Fruit fly (Drosophila melanogaster) whole organism, wandering third instar larva: ENCODE measurements around the gene CG32816.

Source experiments
- Abd-B ChIP-seq: fragments of >200 bp; optimal IDR thresholded peaks from 2 replicates; lab custom pipeline; 2017; ENCODE audit warnings: missing biosample characterization, missing genetic modification characterization
- CG32264 ChIP-seq: fragments of 200-800 bp; sonication (Bioruptor generic); optimal IDR thresholded peaks from 2 replicates; lab custom pipeline; 2016; ENCODE audit warnings: missing biosample characterization, missing genetic modification characterization
- CG9705 ChIP-seq: fragments of 200-800 bp; sonication (Bioruptor generic); optimal IDR thresholded peaks from 2 replicates; lab custom pipeline; 2018; ENCODE audit warnings: missing biosample characterization, mild to moderate bottlenecking, missing genetic modification characterization
- CrebA ChIP-seq: fragments of 200-800 bp; sonication (Bioruptor generic); optimal IDR thresholded peaks from 2 replicates; lab custom pipeline; 2016; ENCODE audit warnings: missing biosample characterization, mild to moderate bottlenecking, missing genetic modification characterization, borderline replicate concordance
- Dfd ChIP-seq: fragments of >200 bp; optimal IDR thresholded peaks from 2 replicates; lab custom pipeline; 2017; ENCODE audit warnings: missing biosample characterization, missing genetic modification characterization
- Dif ChIP-seq: fragments of 200-275, 200-300 bp; sonication (Bioruptor generic); optimal IDR thresholded peaks from 2 replicates; lab custom pipeline; 2018; ENCODE audit warnings: missing biosample characterization, missing genetic modification characterization; ENCODE audit not compliant: partially characterized antibody
- GATAd ChIP-seq: sonication (Bioruptor generic); optimal IDR thresholded peaks from 2 replicates; lab custom pipeline; 2016; ENCODE audit warnings: missing biosample characterization, missing genetic modification characterization
- HLH106 ChIP-seq: fragments of 200-800 bp; optimal IDR thresholded peaks from 3 replicates; lab custom pipeline; 2019; ENCODE audit warnings: missing biosample characterization, mild to moderate bottlenecking, missing genetic modification characterization, moderate library complexity
- Hnf4 ChIP-seq: fragments of 200-800 bp; sonication (Bioruptor generic); optimal IDR thresholded peaks from 2 replicates; lab custom pipeline; 2016; ENCODE audit warnings: missing biosample characterization, mild to moderate bottlenecking, missing genetic modification characterization
- Hr78 ChIP-seq: fragments of >200 bp; optimal IDR thresholded peaks from 2 replicates; lab custom pipeline; 2017; ENCODE audit warnings: missing biosample characterization, missing genetic modification characterization
- Hr83 ChIP-seq: fragments of 200-300 bp; sonication (Bioruptor generic); optimal IDR thresholded peaks from 2 replicates; lab custom pipeline; 2016; ENCODE audit warnings: missing biosample characterization, mild to moderate bottlenecking, missing genetic modification characterization, moderate library complexity; ENCODE audit not compliant: poor library complexity, severe bottlenecking
- Jra ChIP-seq: sonication (Bioruptor generic); optimal IDR thresholded peaks from 2 replicates; lab custom pipeline; 2016; ENCODE audit warnings: missing biosample characterization, missing genetic modification characterization
- Mio ChIP-seq: sonication (Bioruptor generic); optimal IDR thresholded peaks from 2 replicates; lab custom pipeline; 2016; ENCODE audit warnings: missing biosample characterization, missing genetic modification characterization
- Myc ChIP-seq: fragments of >200 bp; optimal IDR thresholded peaks from 2 replicates; lab custom pipeline; 2017
- N ChIP-seq: fragments of >200 bp; optimal IDR thresholded peaks from 2 replicates; lab custom pipeline; 2018; ENCODE audit warnings: missing biosample characterization, missing external identifiers, missing genetic modification characterization
- OdsH ChIP-seq: fragments of 200-800 bp; sonication (Bioruptor generic); optimal IDR thresholded peaks from 2 replicates; lab custom pipeline; 2016; ENCODE audit warnings: missing biosample characterization, mild to moderate bottlenecking, missing genetic modification characterization
- Rel ChIP-seq, 2 experiments: fragments of 200-800 bp; sonication (Bioruptor generic) in 1 of 2; optimal IDR thresholded peaks; 2 replicates in 1 of 2; 3 replicates in 1 of 2; lab custom pipeline; 2016 to 2019; ENCODE audit warnings: mild to moderate bottlenecking in 2 of 2, missing biosample characterization in 2 of 2, missing genetic modification characterization in 2 of 2, moderate library complexity in 1 of 2
- Sp1 ChIP-seq: fragments of 200-800 bp; sonication (Bioruptor generic); optimal IDR thresholded peaks from 3 replicates; lab custom pipeline; 2019; ENCODE audit warnings: missing biosample characterization, mild to moderate bottlenecking, missing genetic modification characterization, moderate library complexity
- Vsx2 ChIP-seq: fragments of 200-300, 225-300 bp; sonication (Bioruptor generic); optimal IDR thresholded peaks from 2 replicates; lab custom pipeline; 2018; ENCODE audit warnings: missing biosample characterization, missing genetic modification characterization; ENCODE audit not compliant: partially characterized antibody
- br ChIP-seq: fragments of 200-800 bp; sonication (Bioruptor generic); optimal IDR thresholded peaks from 2 replicates; lab custom pipeline; 2016; ENCODE audit warnings: missing biosample characterization, missing genetic modification characterization
- brk ChIP-seq: fragments of 200-800 bp; sonication (Bioruptor generic); optimal IDR thresholded peaks from 2 replicates; lab custom pipeline; 2016; ENCODE audit warnings: missing biosample characterization, mild to moderate bottlenecking, missing genetic modification characterization
- dl ChIP-seq, 2 experiments: fragments of 175-275, 200-275 bp in 1 of 2; fragments of 200-275 bp in 1 of 2; sonication (Bioruptor generic); optimal IDR thresholded peaks; lab custom pipeline; 2018; ENCODE audit warnings: mild to moderate bottlenecking in 2 of 2, missing biosample characterization in 2 of 2, missing genetic modification characterization in 2 of 2, moderate library complexity in 2 of 2; ENCODE audit not compliant: partially characterized antibody in 2 of 2, insufficient read depth in 1 of 2
- dmrt93B ChIP-seq: fragments of 200-800 bp; sonication (Bioruptor generic); optimal IDR thresholded peaks from 2 replicates; lab custom pipeline; 2018; ENCODE audit warnings: missing biosample characterization, mild to moderate bottlenecking, missing genetic modification characterization
- dsf ChIP-seq: sonication (Bioruptor generic); optimal IDR thresholded peaks from 2 replicates; lab custom pipeline; 2016; ENCODE audit warnings: missing biosample characterization, missing genetic modification characterization, borderline replicate concordance
- ey ChIP-seq: fragments of 200-800 bp; sonication (Bioruptor generic); optimal IDR thresholded peaks from 2 replicates; lab custom pipeline; 2016; ENCODE audit warnings: missing biosample characterization, missing genetic modification characterization
- foxo ChIP-seq, 2 experiments: fragments of 200-800 bp; sonication (Bioruptor generic); optimal IDR thresholded peaks; 2 replicates in 1 of 2; 3 replicates in 1 of 2; lab custom pipeline; 2016 to 2017; ENCODE audit warnings: missing biosample characterization in 2 of 2, missing genetic modification characterization in 2 of 2
- fru ChIP-seq: fragments of 200-800 bp; sonication (Bioruptor generic); optimal IDR thresholded peaks from 3 replicates; lab custom pipeline; 2016; ENCODE audit warnings: missing biosample characterization, mild to moderate bottlenecking, missing genetic modification characterization
- h ChIP-seq: fragments of 200-800 bp; sonication (Bioruptor generic); optimal IDR thresholded peaks from 3 replicates; lab custom pipeline; 2016; ENCODE audit warnings: missing biosample characterization, mild to moderate bottlenecking, missing genetic modification characterization
- jim ChIP-seq: fragments of 175-275, 200-325 bp; sonication (Bioruptor generic); optimal IDR thresholded peaks from 2 replicates; lab custom pipeline; 2016; ENCODE audit warnings: missing biosample characterization, mild to moderate bottlenecking, missing genetic modification characterization
- lola ChIP-seq: fragments of >200 bp; optimal IDR thresholded peaks from 2 replicates; lab custom pipeline; 2017; ENCODE audit warnings: missing biosample characterization, missing genetic modification characterization
- pan ChIP-seq: fragments of >200 bp; optimal IDR thresholded peaks from 2 replicates; lab custom pipeline; 2017
- psq ChIP-seq: fragments of 200-800 bp; sonication (Bioruptor generic); optimal IDR thresholded peaks from 3 replicates; lab custom pipeline; 2017; ENCODE audit warnings: missing biosample characterization, mild to moderate bottlenecking, missing genetic modification characterization, moderate library complexity
- rgr ChIP-seq: fragments of 200-800 bp; sonication (Bioruptor generic); optimal IDR thresholded peaks from 3 replicates; lab custom pipeline; 2016; ENCODE audit warnings: missing biosample characterization, mild to moderate bottlenecking, missing genetic modification characterization
- sage ChIP-seq: fragments of 200-800 bp; sonication (Bioruptor generic); optimal IDR thresholded peaks from 2 replicates; lab custom pipeline; 2016; ENCODE audit warnings: missing biosample characterization, mild to moderate bottlenecking, missing genetic modification characterization
- sv ChIP-seq: fragments of 200-800 bp; sonication (Bioruptor generic); optimal IDR thresholded peaks from 3 replicates; lab custom pipeline; 2016; ENCODE audit warnings: missing biosample characterization, missing genetic modification characterization
- tai ChIP-seq: sonication (Bioruptor generic); optimal IDR thresholded peaks from 2 replicates; lab custom pipeline; 2016; ENCODE audit warnings: missing biosample characterization, missing genetic modification characterization
- usp ChIP-seq: fragments of >200 bp; optimal IDR thresholded peaks from 2 replicates; lab custom pipeline; 2017; ENCODE audit warnings: missing biosample characterization, missing genetic modification characterization
- woc ChIP-seq: sonication (Bioruptor generic); optimal IDR thresholded peaks from 2 replicates; lab custom pipeline; 2016; ENCODE audit warnings: missing biosample characterization, mild to moderate bottlenecking, missing genetic modification characterization

CG32816 gene

DNA sequence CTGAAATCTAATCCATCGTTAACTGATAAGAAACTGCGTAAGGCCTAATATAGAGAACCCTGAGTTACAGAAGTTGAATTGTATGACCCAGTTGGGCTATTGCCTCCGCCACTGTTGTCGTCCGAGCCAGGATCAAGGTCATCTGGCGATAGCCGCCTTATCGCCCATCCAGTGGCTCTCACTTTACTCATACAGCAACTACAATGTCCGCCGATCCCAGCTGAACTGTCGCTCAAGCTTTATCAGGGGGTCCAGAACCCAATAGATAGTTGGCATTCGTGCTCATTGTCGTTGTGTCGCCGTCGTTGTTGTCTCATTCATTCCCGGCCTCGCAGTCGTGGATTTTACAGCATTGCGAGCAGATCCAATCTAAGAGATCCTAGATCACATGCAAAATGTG is 38.6 kb upstream of the CG32816 start, which contains the start of gene arg:
Gene arg (plus strand): TSS at position 319 of the 400 bp plus-strand sequence.
- no peak for TF ChIP-seq Hr83
- no peak for TF ChIP-seq lola (GFP tag; lab: Kevin White, UChicago)
- no peak for TF ChIP-seq GATAd (GFP tag; lab: Kevin White, UChicago)
- TF ChIP-seq OdsH: no peak
- TF ChIP-seq ey (GFP tag; lab: Kevin White, UChicago): no peak
- TF ChIP-seq CG9705: no peak
- TF ChIP-seq Dif (GFP tag; lab: Kevin White, UChicago): no peak
- no peak for TF ChIP-seq HLH106
- no peak for TF ChIP-seq Hr78 (GFP tag; lab: Kevin White, UChicago)
- no peak for TF ChIP-seq sage (GFP tag; lab: Kevin White, UChicago)
- no peak for TF ChIP-seq woc (GFP tag; lab: Kevin White, UChicago)
- no peak for TF ChIP-seq fru (GFP tag; lab: Kevin White, UChicago)
- no peak for TF ChIP-seq Mio (GFP tag; lab: Kevin White, UChicago)
- TF ChIP-seq usp (GFP tag; lab: Kevin White, UChicago): no peak
- no peak for TF ChIP-seq CrebA (GFP tag; lab: Kevin White, UChicago)
- TF ChIP-seq pan (lab: Kevin White, UChicago): no peak
- no peak for TF ChIP-seq CG32264 (GFP tag; lab: Kevin White, UChicago)
- TF ChIP-seq Abd-B (GFP tag; lab: Kevin White, UChicago): no peak
- TF ChIP-seq Jra (GFP tag; lab: Kevin White, UChicago): no peak
- no peak for TF ChIP-seq N (GFP tag; lab: Kevin White, UChicago)

dm6 chrX:499589-500041 is 29.1 kb upstream of the CG32816 start:
- TF ChIP-seq Hr78 (GFP tag; lab: Kevin White, UChicago) (no peak), dl (GFP tag; optimal IDR thresholded peaks at IDR 0.05; lab: Kevin White, UChicago; ENCODE audit: insufficient read depth in 1 of 2, partially characterized antibody in 2 of 2) (no peak), dsf (GFP tag; lab: Kevin White, UChicago) (no peak), HLH106 (peak; percentile 80), rgr (peak; percentile 60), GATAd (GFP tag; lab: Kevin White, UChicago) (no peak), CG32264 (GFP tag; lab: Kevin White, UChicago) (peak; percentile 9), Rel (GFP tag; optimal IDR thresholded peaks at IDR 0.05; lab: Kevin White, UChicago) (no peak), Rel (tag; optimal IDR thresholded peaks at IDR 0.05; lab: Kevin White, UChicago) (peak; percentile 84), Abd-B (GFP tag; lab: Kevin White, UChicago) (no peak), foxo (GFP tag; optimal IDR thresholded peaks at IDR 0.05; lab: Kevin White, UChicago) (peak in 1 of 2 experiments; percentile 77), Myc (lab: Kevin White, UChicago) (no peak), woc (GFP tag; lab: Kevin White, UChicago) (peak; percentile 83), Dfd (GFP tag; lab: Kevin White, UChicago) (no peak), jim (GFP tag; lab: Kevin White, UChicago) (no peak), br (peak; percentile 73), Hnf4 (GFP tag; lab: Kevin White, UChicago) (peak; percentile 38), dmrt93B (GFP tag; lab: Kevin White, UChicago) (peak; percentile 47), Hr83 (no peak), sage (GFP tag; lab: Kevin White, UChicago) (no peak), sv (GFP tag; lab: Kevin White, UChicago) (peak; percentile 58), Vsx2 (GFP tag; lab: Kevin White, UChicago) (no peak), CG9705 (peak; percentile 46), tai (GFP tag; lab: Kevin White, UChicago) (no peak), Jra (GFP tag; lab: Kevin White, UChicago) (peak; percentile 4), pan (lab: Kevin White, UChicago) (no peak), brk (no peak), usp (GFP tag; lab: Kevin White, UChicago) (no peak), CrebA (GFP tag; lab: Kevin White, UChicago) (no peak), fru (GFP tag; lab: Kevin White, UChicago) (peak; percentile 82), OdsH (peak; percentile 58), Dif (GFP tag; lab: Kevin White, UChicago) (no peak), psq (GFP tag; lab: Kevin White, UChicago) (peak; percentile 46), Mio (GFP tag; lab: Kevin White, UChicago) (no peak), ey (GFP tag; lab: Kevin White, UChicago) (peak; percentile 71), h (peak; percentile 82), lola (GFP tag; lab: Kevin White, UChicago) (no peak), N (GFP tag; lab: Kevin White, UChicago) (no peak), Sp1 (GFP tag; lab: Kevin White, UChicago) (peak; percentile 77)
